Fruit fly (Drosophila melanogaster) whole organism, embryonic: ENCODE data around the gene Notum.

Experiments
- Adf1 ChIP-seq: fragments of 200-800 bp; sonication (Bioruptor generic); IDR thresholded peaks from 2 replicates; pipeline ENCODE4 v1.3.6; 2022; ENCODE audit warnings: missing biosample characterization, missing genetic modification characterization
- Asciz ChIP-seq: fragments of 200-800 bp; sonication (Bioruptor generic); optimal IDR thresholded peaks from 2 replicates; lab custom pipeline; 2017; ENCODE audit warnings: missing biosample characterization, mild to moderate bottlenecking, missing genetic modification characterization, missing genetic modification reagents
- Atf6 ChIP-seq: fragments of 200-800 bp; sonication (Bioruptor generic); IDR thresholded peaks from 2 replicates; pipeline ENCODE4 v1.3.6; 2022; ENCODE audit warnings: missing biosample characterization, missing genetic modification characterization
- Bdp1 ChIP-seq: fragments of 200-800 bp; sonication (Bioruptor generic); optimal IDR thresholded peaks from 3 replicates; lab custom pipeline; 2016; ENCODE audit warnings: missing biosample characterization, missing genetic modification characterization
- CG10366 ChIP-seq: fragments of 200-800 bp; sonication (Bioruptor generic); IDR thresholded peaks from 2 replicates; pipeline ENCODE4 v1.3.6; 2022; ENCODE audit warnings: missing biosample characterization, missing genetic modification characterization
- CG10565 ChIP-seq: fragments of 200-800 bp; sonication (Bioruptor generic); optimal IDR thresholded peaks from 3 replicates; lab custom pipeline; 2016; ENCODE audit warnings: missing biosample characterization, mild to moderate bottlenecking, missing genetic modification characterization
- CG10979 ChIP-seq: fragments of 200-800 bp; sonication (Bioruptor generic); optimal IDR thresholded peaks from 2 replicates; lab custom pipeline; 2018; ENCODE audit warnings: missing biosample characterization, mild to moderate bottlenecking, missing genetic modification characterization, moderate library complexity
- CG12155 ChIP-seq: fragments of 200-800 bp; sonication (Bioruptor generic); optimal IDR thresholded peaks from 3 replicates; lab custom pipeline; 2016; ENCODE audit warnings: missing biosample characterization, missing genetic modification characterization
- CG12942 ChIP-seq: fragments of 200-800 bp; sonication (Bioruptor generic); optimal IDR thresholded peaks from 3 replicates; lab custom pipeline; 2016; ENCODE audit warnings: missing biosample characterization, missing genetic modification characterization
- CG13287 ChIP-seq: fragments of 200-800 bp; sonication (Bioruptor generic); IDR thresholded peaks from 2 replicates; pipeline ENCODE4 v1.3.6; 2022; ENCODE audit warnings: missing biosample characterization, missing genetic modification characterization; ENCODE audit not compliant: partially characterized antibody
- CG13424 ChIP-seq: fragments of 200-800 bp; sonication (Bioruptor generic); optimal IDR thresholded peaks from 2 replicates; lab custom pipeline; 2019; ENCODE audit warnings: missing biosample characterization, mild to moderate bottlenecking, missing genetic modification characterization, moderate library complexity
- CG14441 ChIP-seq: fragments of 200-800 bp; sonication (Bioruptor generic); IDR thresholded peaks from 2 replicates; pipeline ENCODE4 v1.3.6; 2022; ENCODE audit warnings: missing biosample characterization, missing genetic modification characterization
- CG17186 ChIP-seq: fragments of 200-800 bp; sonication (Bioruptor generic); optimal IDR thresholded peaks from 3 replicates; lab custom pipeline; 2017; ENCODE audit warnings: missing biosample characterization, missing genetic modification reagents, missing genetic modification characterization
- CG18764 ChIP-seq: fragments of 200-800 bp; sonication (Bioruptor generic); optimal IDR thresholded peaks from 3 replicates; lab custom pipeline; 2016; ENCODE audit warnings: missing biosample characterization, missing genetic modification characterization
- CG3065 ChIP-seq: fragments of 200-800 bp; sonication (Bioruptor generic); optimal IDR thresholded peaks from 2 replicates; lab custom pipeline; 2016; ENCODE audit warnings: missing biosample characterization, missing genetic modification characterization
- CG32767 ChIP-seq: fragments of 200-800 bp; sonication (Bioruptor generic); IDR thresholded peaks from 2 replicates; pipeline ENCODE4 v1.3.6; 2022; ENCODE audit warnings: missing biosample characterization, missing genetic modification characterization
- CG32772 ChIP-seq: fragments of 200-800 bp; sonication (Bioruptor generic); IDR thresholded peaks from 2 replicates; pipeline ENCODE4 v1.3.6; 2022; ENCODE audit warnings: missing biosample characterization, missing genetic modification characterization
- CG3281 ChIP-seq: fragments of 200-800 bp; sonication (Bioruptor generic); optimal IDR thresholded peaks from 3 replicates; lab custom pipeline; 2017; ENCODE audit warnings: missing biosample characterization, mild to moderate bottlenecking, missing genetic modification characterization
- CG34224 ChIP-seq: fragments of 200-800 bp; sonication (Bioruptor generic); IDR thresholded peaks from 3 replicates; pipeline ENCODE4 v1.3.6; 2022; ENCODE audit warnings: missing biosample characterization, missing genetic modification characterization; ENCODE audit not compliant: partially characterized antibody
- CG3995 ChIP-seq: fragments of 200-800 bp; sonication (Bioruptor generic); optimal IDR thresholded peaks from 3 replicates; lab custom pipeline; 2016; ENCODE audit warnings: missing biosample characterization, missing genetic modification characterization
- CG6272 ChIP-seq: fragments of 200-800 bp; sonication (Bioruptor generic); IDR thresholded peaks from 2 replicates; pipeline ENCODE4 v1.3.6; 2022; ENCODE audit warnings: missing biosample characterization, missing genetic modification characterization
- CG7357 ChIP-seq: fragments of 200-800 bp; sonication (Bioruptor generic); IDR thresholded peaks from 3 replicates; pipeline ENCODE4 v1.3.6; 2022; ENCODE audit warnings: missing biosample characterization, missing genetic modification characterization
- CG9437 ChIP-seq: fragments of 200-800 bp; sonication (Bioruptor generic); optimal IDR thresholded peaks from 2 replicates; lab custom pipeline; 2018; ENCODE audit warnings: missing biosample characterization, mild to moderate bottlenecking, missing genetic modification characterization
- D ChIP-seq, 2 experiments: fragments of 200-800 bp in 1 of 2; fragments of >200 bp in 1 of 2; sonication (Bioruptor generic) in 1 of 2; optimal IDR thresholded peaks; 2 replicates in 1 of 2; 3 replicates in 1 of 2; lab custom pipeline; 2017; ENCODE audit warnings: mild to moderate bottlenecking in 1 of 2, missing biosample characterization in 1 of 2, missing genetic modification characterization in 1 of 2, missing genetic modification reagents in 1 of 2
- Doc3 ChIP-seq: fragments of 200-800 bp; sonication (Bioruptor generic); IDR thresholded peaks from 3 replicates; pipeline ENCODE4 v1.3.6; 2022; ENCODE audit warnings: missing biosample characterization, missing genetic modification characterization; ENCODE audit not compliant: partially characterized antibody
- Ets97D ChIP-seq: fragments of 200-800 bp; sonication (Bioruptor generic); optimal IDR thresholded peaks from 3 replicates; lab custom pipeline; 2016; ENCODE audit warnings: missing biosample characterization, missing genetic modification characterization
- Gug ChIP-seq: fragments of 200-800 bp; sonication (Bioruptor generic); IDR thresholded peaks from 4 replicates; pipeline ENCODE4 v1.3.6; 2022; ENCODE audit warnings: missing biosample characterization, missing genetic modification characterization
- H2.0 ChIP-seq: fragments of 200-800 bp; sonication (Bioruptor generic); IDR thresholded peaks from 2 replicates; pipeline ENCODE4 v1.3.6; 2022; ENCODE audit warnings: missing biosample characterization, missing genetic modification characterization
- Hr39 ChIP-seq: fragments of >200 bp; optimal IDR thresholded peaks from 2 replicates; lab custom pipeline; 2017
- Nf-YA ChIP-seq: fragments of 200-800 bp; sonication (Bioruptor generic); IDR thresholded peaks from 2 replicates; pipeline ENCODE4 v1.3.6; 2022; ENCODE audit warnings: missing biosample characterization, missing genetic modification characterization
- amos ChIP-seq: fragments of 200-800 bp; sonication (Bioruptor generic); IDR thresholded peaks from 2 replicates; pipeline ENCODE4 v1.3.6; 2022; ENCODE audit warnings: missing biosample characterization, missing genetic modification characterization; ENCODE audit not compliant: partially characterized antibody
- aop ChIP-seq: fragments of 200-800 bp; sonication (Bioruptor generic); IDR thresholded peaks from 2 replicates; pipeline ENCODE4 v1.3.6; 2022; ENCODE audit warnings: missing biosample characterization, missing genetic modification characterization
- dysf ChIP-seq: fragments of 200-800 bp; sonication (Bioruptor generic); IDR thresholded peaks from 3 replicates; pipeline ENCODE4 v1.3.6; 2022; ENCODE audit warnings: missing biosample characterization, missing genetic modification characterization
- gcm2 ChIP-seq: fragments of 200-800 bp; sonication (Bioruptor generic); optimal IDR thresholded peaks from 2 replicates; lab custom pipeline; 2016; ENCODE audit warnings: missing biosample characterization, missing genetic modification characterization
- ham ChIP-seq: fragments of 200-800 bp; sonication (Bioruptor generic); IDR thresholded peaks from 2 replicates; pipeline ENCODE4 v1.3.6; 2022; ENCODE audit warnings: missing biosample characterization, missing genetic modification characterization
- jigr1 ChIP-seq: fragments of 200-800 bp; sonication (Bioruptor generic); IDR thresholded peaks from 3 replicates; pipeline ENCODE4 v1.3.6; 2022; ENCODE audit warnings: missing biosample characterization, missing genetic modification characterization
- lab ChIP-seq: fragments of 200-800 bp; sonication (Bioruptor generic); optimal IDR thresholded peaks from 3 replicates; lab custom pipeline; 2017; ENCODE audit warnings: missing biosample characterization, missing genetic modification characterization, mild to moderate bottlenecking, moderate library complexity, missing genetic modification reagents
- luna ChIP-seq: fragments of 200-800 bp; sonication (Bioruptor generic); optimal IDR thresholded peaks from 2 replicates; lab custom pipeline; 2016; ENCODE audit warnings: missing biosample characterization, missing genetic modification characterization
- maf-S ChIP-seq: fragments of 200-800 bp; sonication (Bioruptor generic); optimal IDR thresholded peaks from 2 replicates; lab custom pipeline; 2016; ENCODE audit warnings: missing biosample characterization, missing genetic modification characterization
- org-1 ChIP-seq: fragments of 200-800 bp; sonication (Bioruptor generic); optimal IDR thresholded peaks from 2 replicates; lab custom pipeline; 2017; ENCODE audit warnings: missing biosample characterization, missing genetic modification characterization
- pzg ChIP-seq: fragments of 200-800 bp; sonication (Bioruptor generic); optimal IDR thresholded peaks from 3 replicates; lab custom pipeline; 2018; ENCODE audit warnings: missing biosample characterization, mild to moderate bottlenecking, missing genetic modification characterization, moderate library complexity
- rib ChIP-seq: fragments of 200-800 bp; sonication (Bioruptor generic); IDR thresholded peaks from 2 replicates; pipeline ENCODE4 v1.3.6; 2022; ENCODE audit warnings: missing biosample characterization, missing genetic modification characterization
- slp2 ChIP-seq: fragments of 200-800 bp; sonication (Bioruptor generic); optimal IDR thresholded peaks from 2 replicates; lab custom pipeline; 2016; ENCODE audit warnings: missing biosample characterization, missing genetic modification characterization
- sr ChIP-seq: fragments of 200-800 bp; sonication (Bioruptor generic); IDR thresholded peaks from 3 replicates; pipeline ENCODE4 v1.3.6; 2022; ENCODE audit warnings: missing biosample characterization, missing genetic modification characterization
- tgo ChIP-seq: fragments of 200-800 bp; sonication (Bioruptor generic); IDR thresholded peaks from 3 replicates; pipeline ENCODE4 v1.3.6; 2022; ENCODE audit warnings: missing biosample characterization, missing genetic modification characterization
- tio ChIP-seq: fragments of 200-800 bp; sonication (Bioruptor generic); optimal IDR thresholded peaks from 2 replicates; lab custom pipeline; 2017; ENCODE audit warnings: missing biosample characterization, missing genetic modification characterization, inconsistent platforms
- tup ChIP-seq: fragments of 200-800 bp; sonication (Bioruptor generic); optimal IDR thresholded peaks from 2 replicates; lab custom pipeline; 2016; ENCODE audit warnings: missing biosample characterization, mild to moderate bottlenecking, missing genetic modification characterization, moderate library complexity
- twi ChIP-seq: fragments of 200-800 bp; optimal IDR thresholded peaks from 2 replicates; lab custom pipeline; 2019; ENCODE audit warnings: missing biosample characterization, mild to moderate bottlenecking, missing genetic modification characterization, moderate library complexity
- wdn ChIP-seq: fragments of 200-800 bp; sonication (Bioruptor generic); IDR thresholded peaks from 2 replicates; pipeline ENCODE4 v1.3.6; 2022; ENCODE audit warnings: missing biosample characterization, missing genetic modification characterization

Gene Notum

DNA sequence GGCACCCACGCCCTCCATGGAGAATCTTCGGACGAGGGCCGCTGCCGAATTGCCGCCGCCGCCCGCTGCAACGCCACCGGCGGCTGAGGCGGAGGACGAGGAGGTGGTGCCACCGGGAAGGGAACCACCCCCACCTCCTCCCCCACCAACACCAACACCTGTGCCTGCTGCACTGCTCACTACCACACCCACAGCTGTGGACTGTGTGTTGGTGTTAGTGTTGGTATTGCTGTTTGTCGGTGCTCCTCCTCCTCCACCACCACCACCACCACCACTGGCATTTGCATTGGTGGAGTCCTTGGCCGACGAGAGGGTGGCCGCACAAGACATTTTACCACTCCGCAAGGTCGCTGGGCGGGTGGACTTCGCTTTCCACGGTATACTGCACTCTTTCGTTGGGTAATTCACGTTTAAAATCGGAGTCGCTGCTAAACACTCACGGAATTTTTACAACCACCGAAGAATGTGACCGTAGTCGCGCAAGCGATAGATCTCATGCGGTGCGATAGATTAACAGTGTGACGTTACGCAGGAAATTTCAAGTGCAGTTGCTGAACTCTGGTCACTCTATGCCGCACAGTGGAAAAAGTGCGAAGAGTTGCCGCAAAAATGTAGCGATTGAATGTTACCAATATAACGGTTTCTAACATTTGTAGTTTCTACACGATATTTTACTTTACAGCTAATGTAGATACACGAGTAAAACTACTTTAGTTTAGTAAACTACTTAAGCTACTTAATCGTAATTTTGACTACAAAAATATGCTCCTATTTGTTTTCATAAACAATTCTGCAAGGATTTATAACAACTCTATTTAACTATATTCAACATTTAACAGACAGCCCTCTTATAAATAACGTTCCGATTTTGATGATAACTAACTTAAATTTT lies 11.7 kb upstream of the Notum start, which contains the start of gene mib1 (continued):
- peak; percentile 19 for TF ChIP-seq CG10979 (tag; lab: Kevin White, UChicago)
- TF ChIP-seq Bdp1 (GFP tag; lab: Kevin White, UChicago), result no peak
- TF ChIP-seq maf-S (GFP tag; lab: Kevin White, UChicago), result no peak
- TF ChIP-seq CG7357 (GFP tag; lab: Robert Waterston, UW), result no peak
- TF ChIP-seq CG3995 (GFP tag; lab: Kevin White, UChicago), result peak; percentile 53
- TF ChIP-seq Gug, result peak; percentile 35; the same call in 2 of the 4 replicates
- TF ChIP-seq CG12155 (GFP tag; lab: Kevin White, UChicago), result no peak
- no peak for TF ChIP-seq slp2
- TF ChIP-seq CG32767, result 0 out of 2 replicates have a peak, but pooled peaks have one; percentile 20
- no peak for TF ChIP-seq jigr1 (GFP tag; lab: Robert Waterston, UW)
- no peak for TF ChIP-seq CG32772 (GFP tag; lab: Robert Waterston, UW)
- no peak for TF ChIP-seq CG10565 (GFP tag; lab: Kevin White, UChicago)
- TF ChIP-seq CG9437 (GFP tag; lab: Kevin White, UChicago), result peak; percentile 65
- no peak for TF ChIP-seq wdn (GFP tag; lab: Robert Waterston, UW)
- no peak; the same call in 1 of the 2 replicates for TF ChIP-seq Nf-YA (GFP tag; lab: Robert Waterston, UW)
- peak; percentile 65 for TF ChIP-seq Hr39 (lab: Kevin White, UChicago)
- TF ChIP-seq CG13424 (tag; lab: Kevin White, UChicago), result peak; percentile 41
- no peak for TF ChIP-seq CG3281 (GFP tag; lab: Kevin White, UChicago)
- peak; percentile 27; the same call in 1 of the 3 replicates for TF ChIP-seq dysf (GFP tag; lab: Robert Waterston, UW)
- TF ChIP-seq CG18764 (GFP tag; lab: Kevin White, UChicago), result no peak
- TF ChIP-seq CG3065 (GFP tag; lab: Kevin White, UChicago), result no peak
- TF ChIP-seq D (optimal IDR thresholded peaks at IDR 0.05; lab: Kevin White, UChicago), result peak; percentile 78
- TF ChIP-seq D (GFP tag; optimal IDR thresholded peaks at IDR 0.05; lab: Kevin White, UChicago), result no peak
- TF ChIP-seq CG10366 (GFP tag; lab: Robert Waterston, UW), result no peak
- TF ChIP-seq ham (GFP tag; lab: Robert Waterston, UW), result 0 out of 2 replicates have a peak, but pooled peaks have one; percentile 7
- no peak for TF ChIP-seq CG12942 (GFP tag; lab: Kevin White, UChicago)
- TF ChIP-seq luna (GFP tag; lab: Kevin White, UChicago), result no peak
- TF ChIP-seq org-1, result no peak
- no peak for TF ChIP-seq H2.0 (GFP tag; lab: Robert Waterston, UW)
- 0 out of 2 replicates have a peak, but pooled peaks have one; percentile 5 for TF ChIP-seq CG14441
- no peak for TF ChIP-seq aop
- TF ChIP-seq tio (GFP tag; lab: Kevin White, UChicago), result no peak
- peak; percentile 72 for TF ChIP-seq Doc3 (GFP tag; lab: Robert Waterston, UW)
- TF ChIP-seq CG17186, result peak; percentile 91
- peak; percentile 93 for TF ChIP-seq CG13287
- no peak for TF ChIP-seq tgo (GFP tag; lab: Robert Waterston, UW)
- TF ChIP-seq amos (GFP tag; lab: Robert Waterston, UW), result peak; percentile 93
- peak; percentile 38; the same call in 1 of the 2 replicates for TF ChIP-seq Adf1 (GFP tag; lab: Robert Waterston, UW)
- peak; percentile 62; the same call in 1 of the 3 replicates for TF ChIP-seq sr (GFP tag; lab: Robert Waterston, UW)
- peak; percentile 19 for TF ChIP-seq twi (tag; lab: Kevin White, UChicago)
- no peak for TF ChIP-seq CG6272 (GFP tag; lab: Robert Waterston, UW)
- peak; percentile 88 for TF ChIP-seq Ets97D
- TF ChIP-seq Asciz (GFP tag; lab: Kevin White, UChicago), result no peak
- 0 out of 2 replicates have a peak, but pooled peaks have one; percentile 16 for TF ChIP-seq rib (GFP tag; lab: Robert Waterston, UW)
- no peak for TF ChIP-seq gcm2 (GFP tag; lab: Kevin White, UChicago)
- TF ChIP-seq pzg (GFP tag; lab: Kevin White, UChicago), result peak; percentile 99
- TF ChIP-seq lab (GFP tag; lab: Kevin White, UChicago), result peak; percentile 59
- peak; percentile 23; the same call in 1 of the 2 replicates for TF ChIP-seq Atf6 (GFP tag; lab: Robert Waterston, UW)
- peak; percentile 92 for TF ChIP-seq CG34224
- no peak for TF ChIP-seq tup (GFP tag; lab: Kevin White, UChicago)
